Fruit fly (Drosophila melanogaster) whole organism, embryonic: ENCODE measurements around the gene CG3630.

Experiments
- Abd-B ChIP-seq: fragments of 200-800 bp; sonication (Bioruptor generic); optimal IDR thresholded peaks from 2 replicates; lab custom pipeline; 2018; ENCODE audit warnings: missing biosample characterization, mild to moderate bottlenecking, missing genetic modification characterization, moderate library complexity
- CG11093 ChIP-seq: fragments of 200-800 bp; sonication (Bioruptor generic); IDR thresholded peaks from 3 replicates; pipeline ENCODE4 v1.3.6; 2022; ENCODE audit warnings: missing biosample characterization, missing genetic modification characterization
- CG12391 ChIP-seq: fragments of 200-800 bp; sonication (Bioruptor generic); optimal IDR thresholded peaks from 3 replicates; lab custom pipeline; 2018; ENCODE audit warnings: missing biosample characterization, mild to moderate bottlenecking, missing genetic modification characterization, moderate library complexity
- CG12769 ChIP-seq: fragments of 200-800 bp; sonication (Bioruptor generic); optimal IDR thresholded peaks from 2 replicates; lab custom pipeline; 2019; ENCODE audit warnings: missing biosample characterization, mild to moderate bottlenecking, missing genetic modification characterization, moderate library complexity
- CG13424 ChIP-seq: fragments of 200-800 bp; sonication (Bioruptor generic); optimal IDR thresholded peaks from 2 replicates; lab custom pipeline; 2019; ENCODE audit warnings: missing biosample characterization, mild to moderate bottlenecking, missing genetic modification characterization, moderate library complexity
- CG13775 ChIP-seq: fragments of 200-800 bp; sonication (Bioruptor generic); optimal IDR thresholded peaks from 3 replicates; lab custom pipeline; 2017; ENCODE audit warnings: missing biosample characterization, mild to moderate bottlenecking, missing genetic modification characterization
- CG14965 ChIP-seq: fragments of 200-800 bp; sonication (Bioruptor generic); optimal IDR thresholded peaks from 2 replicates; lab custom pipeline; 2016; ENCODE audit warnings: missing biosample characterization, missing genetic modification characterization, borderline replicate concordance
- CG15601 ChIP-seq: fragments of 200-800 bp; sonication (Bioruptor generic); optimal IDR thresholded peaks from 3 replicates; lab custom pipeline; 2019; ENCODE audit warnings: missing biosample characterization, mild to moderate bottlenecking, missing genetic modification characterization, moderate library complexity
- CG1602 ChIP-seq: fragments of 200-800 bp; sonication (Bioruptor generic); optimal IDR thresholded peaks from 3 replicates; lab custom pipeline; 2016; ENCODE audit warnings: missing biosample characterization, missing genetic modification characterization
- CG1603 ChIP-seq: fragments of 200-800 bp; sonication (Bioruptor generic); optimal IDR thresholded peaks from 2 replicates; lab custom pipeline; 2019; ENCODE audit warnings: missing biosample characterization, mild to moderate bottlenecking, missing genetic modification characterization, moderate library complexity
- CG16815 ChIP-seq: fragments of 200-800 bp; sonication (Bioruptor generic); optimal IDR thresholded peaks from 3 replicates; lab custom pipeline; 2017; ENCODE audit warnings: missing biosample characterization, mild to moderate bottlenecking, missing genetic modification characterization
- CG18764 ChIP-seq: fragments of 200-800 bp; sonication (Bioruptor generic); optimal IDR thresholded peaks from 3 replicates; lab custom pipeline; 2016; ENCODE audit warnings: missing biosample characterization, missing genetic modification characterization
- CG2875 ChIP-seq: fragments of 200-800 bp; sonication (Bioruptor generic); optimal IDR thresholded peaks from 2 replicates; lab custom pipeline; 2017; ENCODE audit warnings: missing biosample characterization, mild to moderate bottlenecking, missing genetic modification characterization, missing genetic modification reagents
- CG30431 ChIP-seq: fragments of 200-800 bp; sonication (Bioruptor generic); optimal IDR thresholded peaks from 2 replicates; lab custom pipeline; 2017; ENCODE audit warnings: missing biosample characterization, missing genetic modification characterization
- CG33557 ChIP-seq: fragments of 200-800 bp; sonication (Bioruptor generic); optimal IDR thresholded peaks from 2 replicates; lab custom pipeline; 2019; ENCODE audit warnings: missing biosample characterization, mild to moderate bottlenecking, missing genetic modification characterization, moderate library complexity
- CG4820 ChIP-seq: fragments of 200-800 bp; sonication (Bioruptor generic); optimal IDR thresholded peaks from 3 replicates; lab custom pipeline; 2016; ENCODE audit warnings: missing biosample characterization, missing genetic modification characterization
- CG6791 ChIP-seq: fragments of 200-800 bp; sonication (Bioruptor generic); IDR thresholded peaks from 3 replicates; pipeline ENCODE4 v1.3.6; 2022; ENCODE audit warnings: missing biosample characterization, missing genetic modification characterization; ENCODE audit not compliant: partially characterized antibody
- CG7987 ChIP-seq: fragments of 200-800 bp; sonication (Bioruptor generic); optimal IDR thresholded peaks from 2 replicates; lab custom pipeline; 2018; ENCODE audit warnings: missing biosample characterization, mild to moderate bottlenecking, missing genetic modification characterization, moderate library complexity
- CG8089 ChIP-seq: fragments of 200-800 bp; sonication (Bioruptor generic); optimal IDR thresholded peaks from 3 replicates; lab custom pipeline; 2016; ENCODE audit warnings: missing biosample characterization, missing genetic modification characterization
- Ets65A ChIP-seq: fragments of 200-800 bp; sonication (Bioruptor generic); peaks from one replicate; lab custom pipeline; 2016; ENCODE audit warnings: missing biosample characterization, missing genetic modification characterization
- H2.0 ChIP-seq: fragments of 200-800 bp; sonication (Bioruptor generic); IDR thresholded peaks from 2 replicates; pipeline ENCODE4 v1.3.6; 2022; ENCODE audit warnings: missing biosample characterization, missing genetic modification characterization
- HLH4C ChIP-seq: fragments of 200-800 bp; sonication (Bioruptor generic); IDR thresholded peaks from 3 replicates; pipeline ENCODE4 v1.3.6; 2022; ENCODE audit warnings: missing biosample characterization, missing genetic modification characterization; ENCODE audit not compliant: partially characterized antibody
- Nf-YA ChIP-seq: fragments of 200-800 bp; sonication (Bioruptor generic); IDR thresholded peaks from 2 replicates; pipeline ENCODE4 v1.3.6; 2022; ENCODE audit warnings: missing biosample characterization, missing genetic modification characterization
- Nf-YB ChIP-seq: fragments of 200-800 bp; sonication (Bioruptor generic); optimal IDR thresholded peaks from 3 replicates; lab custom pipeline; 2019; ENCODE audit warnings: missing biosample characterization, mild to moderate bottlenecking, missing genetic modification characterization, moderate library complexity
- NfI ChIP-seq: fragments of 200-800 bp; sonication (Bioruptor generic); optimal IDR thresholded peaks from 3 replicates; lab custom pipeline; 2018; ENCODE audit warnings: missing biosample characterization, mild to moderate bottlenecking, missing genetic modification characterization, moderate library complexity
- Ravus ChIP-seq: fragments of 200-800 bp; sonication (Bioruptor generic); IDR thresholded peaks from 2 replicates; pipeline ENCODE4 v1.3.6; 2022; ENCODE audit warnings: missing biosample characterization, missing genetic modification characterization
- Sry-β ChIP-seq: fragments of 200-800 bp; sonication (Bioruptor generic); optimal IDR thresholded peaks from 2 replicates; lab custom pipeline; 2018; ENCODE audit warnings: missing biosample characterization, mild to moderate bottlenecking, missing genetic modification characterization, moderate library complexity
- Sry-δ ChIP-seq: fragments of 200-800 bp; sonication (Bioruptor generic); optimal IDR thresholded peaks from 2 replicates; lab custom pipeline; 2016; ENCODE audit warnings: missing biosample characterization, missing genetic modification characterization
- ara ChIP-seq: fragments of 200-800 bp; sonication (Bioruptor generic); IDR thresholded peaks from 2 replicates; pipeline ENCODE4 v1.3.6; 2022; ENCODE audit warnings: missing biosample characterization, missing genetic modification characterization
- bbx ChIP-seq: fragments of 200-800 bp; sonication (Bioruptor generic); IDR thresholded peaks from 2 replicates; pipeline ENCODE4 v1.3.6; 2022; ENCODE audit warnings: missing biosample characterization, missing genetic modification characterization; ENCODE audit not compliant: partially characterized antibody
- chif ChIP-seq, 2 experiments: fragments of 200-800 bp; sonication (Bioruptor generic); optimal IDR thresholded peaks; 3 replicates each; lab custom pipeline; 2016; ENCODE audit warnings: missing biosample characterization in 2 of 2, missing genetic modification characterization in 2 of 2
- dysf ChIP-seq: fragments of 200-800 bp; sonication (Bioruptor generic); IDR thresholded peaks from 3 replicates; pipeline ENCODE4 v1.3.6; 2022; ENCODE audit warnings: missing biosample characterization, missing genetic modification characterization
- emc ChIP-seq: fragments of 200-800 bp; sonication (Bioruptor generic); optimal IDR thresholded peaks from 2 replicates; lab custom pipeline; 2016; ENCODE audit warnings: missing biosample characterization, missing genetic modification characterization
- fd3F ChIP-seq: fragments of 200-800 bp; sonication (Bioruptor generic); optimal IDR thresholded peaks from 2 replicates; lab custom pipeline; 2018; ENCODE audit warnings: missing biosample characterization, mild to moderate bottlenecking, missing genetic modification characterization, moderate library complexity
- gce ChIP-seq: fragments of 200-800 bp; sonication (Bioruptor generic); IDR thresholded peaks from 3 replicates; pipeline ENCODE4 v1.3.6; 2022; ENCODE audit warnings: missing biosample characterization, missing genetic modification characterization
- gcm ChIP-seq: fragments of 200-800 bp; sonication (Bioruptor generic); optimal IDR thresholded peaks from 2 replicates; lab custom pipeline; 2019; ENCODE audit warnings: missing biosample characterization, mild to moderate bottlenecking, missing genetic modification characterization, moderate library complexity
- grn ChIP-seq: fragments of 200-800 bp; sonication (Bioruptor generic); optimal IDR thresholded peaks from 3 replicates; lab custom pipeline; 2017; ENCODE audit warnings: missing biosample characterization, missing genetic modification characterization
- insv ChIP-seq, 2 experiments: fragments of 200-800 bp; sonication (Bioruptor generic); optimal IDR thresholded peaks; 3 replicates each; lab custom pipeline; 2016 to 2018; ENCODE audit warnings: missing biosample characterization in 2 of 2, missing genetic modification characterization in 2 of 2
- lilli ChIP-seq: fragments of 200-800 bp; sonication (Bioruptor generic); optimal IDR thresholded peaks from 3 replicates; lab custom pipeline; 2016; ENCODE audit warnings: missing biosample characterization, missing genetic modification characterization
- oc ChIP-seq: fragments of 200-800 bp; sonication (Bioruptor generic); optimal IDR thresholded peaks from 2 replicates; lab custom pipeline; 2018; ENCODE audit warnings: missing biosample characterization, mild to moderate bottlenecking, missing genetic modification characterization, moderate library complexity
- p53 ChIP-seq: fragments of 200-800 bp; sonication (Bioruptor generic); optimal IDR thresholded peaks from 2 replicates; lab custom pipeline; 2016; ENCODE audit warnings: missing biosample characterization, missing genetic modification characterization
- pita ChIP-seq: fragments of 200-800 bp; sonication (Bioruptor generic); optimal IDR thresholded peaks from 2 replicates; lab custom pipeline; 2017; ENCODE audit warnings: missing biosample characterization, mild to moderate bottlenecking, missing genetic modification characterization
- pum ChIP-seq: fragments of 200-800 bp; sonication (Bioruptor generic); optimal IDR thresholded peaks from 2 replicates; lab custom pipeline; 2016; ENCODE audit warnings: missing biosample characterization, missing genetic modification characterization
- rib ChIP-seq: fragments of 200-800 bp; sonication (Bioruptor generic); IDR thresholded peaks from 2 replicates; pipeline ENCODE4 v1.3.6; 2022; ENCODE audit warnings: missing biosample characterization, missing genetic modification characterization
- run ChIP-seq: fragments of 200-800 bp; sonication (Bioruptor generic); optimal IDR thresholded peaks from 3 replicates; lab custom pipeline; 2018; ENCODE audit warnings: missing biosample characterization, mild to moderate bottlenecking, missing genetic modification characterization
- sd ChIP-seq: fragments of 200-800 bp; sonication (Bioruptor generic); optimal IDR thresholded peaks from 3 replicates; lab custom pipeline; 2018; ENCODE audit warnings: missing biosample characterization, mild to moderate bottlenecking, missing genetic modification characterization, moderate library complexity
- unpg ChIP-seq: fragments of 200-800 bp; sonication (Bioruptor generic); optimal IDR thresholded peaks from 3 replicates; lab custom pipeline; 2018; ENCODE audit warnings: missing biosample characterization, mild to moderate bottlenecking, missing genetic modification characterization, moderate library complexity
- wdn ChIP-seq: fragments of 200-800 bp; sonication (Bioruptor generic); IDR thresholded peaks from 2 replicates; pipeline ENCODE4 v1.3.6; 2022; ENCODE audit warnings: missing biosample characterization, missing genetic modification characterization
- zf30C ChIP-seq: fragments of 200-800 bp; sonication (Bioruptor generic); optimal IDR thresholded peaks from 3 replicates; lab custom pipeline; 2018; ENCODE audit warnings: missing biosample characterization, mild to moderate bottlenecking, missing genetic modification characterization

CG3630 gene

DNA sequence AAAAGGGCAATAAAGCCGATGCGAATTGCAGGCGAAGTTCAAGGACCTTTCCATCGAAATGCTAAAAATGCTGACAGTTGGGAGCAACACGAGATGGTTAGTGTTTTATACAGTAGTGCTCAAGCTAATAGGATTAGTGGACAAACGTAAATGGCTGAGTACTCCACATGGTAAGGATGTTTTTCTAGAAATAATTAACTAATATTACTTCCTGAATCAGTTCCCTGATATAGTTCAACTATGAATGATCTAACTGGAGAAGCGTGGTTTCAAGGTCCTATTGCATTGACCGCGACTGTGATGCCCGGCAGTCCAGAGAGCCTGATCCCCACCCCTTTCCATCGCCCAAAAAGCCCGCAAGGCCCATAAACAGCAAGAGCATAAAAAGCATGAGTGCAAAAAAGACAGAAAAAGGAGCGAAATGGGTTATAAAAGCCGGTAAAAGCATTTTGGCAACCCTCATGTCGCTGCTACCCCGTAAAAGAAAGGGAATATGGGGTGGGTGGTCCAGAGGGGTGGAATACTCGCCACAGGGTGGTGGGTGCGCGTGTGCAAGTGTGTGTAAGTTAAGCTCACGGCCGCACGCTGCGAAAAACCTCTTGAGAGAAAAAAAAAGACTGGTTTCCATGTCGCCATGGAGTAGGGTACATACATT is 27.6 kb upstream of the CG3630 start (continued):
- TF ChIP-seq NfI (GFP tag; lab: Kevin White, UChicago), result peak; percentile 55
- TF ChIP-seq pita (GFP tag; lab: Kevin White, UChicago), result no peak
- no peak for TF ChIP-seq p53
- peak; percentile 11 for TF ChIP-seq emc (GFP tag; lab: Kevin White, UChicago)
- peak; percentile 71 for TF ChIP-seq unpg
- TF ChIP-seq CG33557 (GFP tag; lab: Kevin White, UChicago), result peak; percentile 1
- no peak for TF ChIP-seq grn (GFP tag; lab: Kevin White, UChicago)
- peak; percentile 76 for TF ChIP-seq CG13424 (tag; lab: Kevin White, UChicago)
- TF ChIP-seq Ravus (GFP tag; lab: Robert Waterston, UW), result no peak
- peak; percentile 66 for TF ChIP-seq H2.0 (GFP tag; lab: Robert Waterston, UW)
- no peak for TF ChIP-seq sd (tag; lab: Kevin White, UChicago)
- no peak for TF ChIP-seq CG6791
- peak; percentile 71 for TF ChIP-seq dysf (GFP tag; lab: Robert Waterston, UW)
- TF ChIP-seq HLH4C (GFP tag; lab: Robert Waterston, UW), result no peak
- TF ChIP-seq CG30431 (GFP tag; lab: Kevin White, UChicago), result peak; percentile 60
- peak; percentile 49 for TF ChIP-seq gcm
- TF ChIP-seq CG4820 (GFP tag; lab: Kevin White, UChicago), result peak; percentile 64
- peak; percentile 66 for TF ChIP-seq CG16815 (GFP tag; lab: Kevin White, UChicago)
- peak; percentile 26 for TF ChIP-seq run (tag; lab: Kevin White, UChicago)
- peak; percentile 57 for TF ChIP-seq ara (GFP tag; lab: Robert Waterston, UW)
- peak; percentile 69 for TF ChIP-seq CG12391 (tag; lab: Kevin White, UChicago)
- peak; percentile 61 for TF ChIP-seq CG1602 (GFP tag; lab: Kevin White, UChicago)
- peak; percentile 45 for TF ChIP-seq Nf-YB (GFP tag; lab: Kevin White, UChicago)
- peak; percentile 41 to 74 for TF ChIP-seq chif (GFP tag; optimal IDR thresholded peaks at IDR 0.05; lab: Kevin White, UChicago)
- TF ChIP-seq Nf-YA (GFP tag; lab: Robert Waterston, UW), result no peak
- TF ChIP-seq CG11093 (GFP tag; lab: Robert Waterston, UW), result 0 out of 3 replicates have a peak, but pooled peaks have one; percentile 21
- TF ChIP-seq oc (tag; lab: Kevin White, UChicago), result peak; percentile 6
- no peak for TF ChIP-seq CG7987 (GFP tag; lab: Kevin White, UChicago)
- TF ChIP-seq CG18764, result peak; percentile 28
- TF ChIP-seq rib (GFP tag; lab: Robert Waterston, UW), result no peak
- no peak for TF ChIP-seq CG14965 (GFP tag; lab: Kevin White, UChicago)
- peak; percentile 30 for TF ChIP-seq CG13775
- 0 out of 2 replicates have a peak, but pooled peaks have one; percentile 20 for TF ChIP-seq wdn
- TF ChIP-seq CG8089 (GFP tag; lab: Kevin White, UChicago), result peak; percentile 15
- peak; percentile 22 for TF ChIP-seq Sry-δ (GFP tag; lab: Kevin White, UChicago)
- TF ChIP-seq zf30C (GFP tag; lab: Kevin White, UChicago), result no peak
- TF ChIP-seq Sry-β (GFP tag; lab: Kevin White, UChicago), result no peak
- peak; percentile 62 for TF ChIP-seq pum (GFP tag; lab: Kevin White, UChicago)
- no peak for TF ChIP-seq bbx (GFP tag; lab: Robert Waterston, UW)
- TF ChIP-seq CG1603 (tag; lab: Kevin White, UChicago), result peak; percentile 86
- peak; percentile 55 for TF ChIP-seq CG2875 (GFP tag; lab: Kevin White, UChicago)
- TF ChIP-seq CG12769 (tag; lab: Kevin White, UChicago), result peak; percentile 75
- peak; percentile 71 for TF ChIP-seq CG15601 (tag; lab: Kevin White, UChicago)
- 0 out of 3 replicates have a peak, but pooled peaks have one; percentile 23 for TF ChIP-seq gce (GFP tag; lab: Robert Waterston, UW)
- peak; percentile 95 for TF ChIP-seq Ets65A
- TF ChIP-seq lilli (GFP tag; lab: Kevin White, UChicago), result peak; percentile 61
- peak; percentile 25 for TF ChIP-seq fd3F (GFP tag; lab: Kevin White, UChicago)
- TF ChIP-seq insv (GFP tag; optimal IDR thresholded peaks at IDR 0.05; lab: Kevin White, UChicago), result no peak
- TF ChIP-seq Abd-B, result peak; percentile 45
